Worm (Caenorhabditis elegans) whole organism, L4 larva: ENCODE measurements around the gene sra-9.
A peak's percentile ranks its signal among the peaks of the same experiment; 100 is the strongest.

Experiments
- F49E8.2 ChIP-seq: sonication (generic microtip); optimal IDR thresholded peaks from 2 replicates; lab custom pipeline; 2016; ENCODE audit warnings: missing compliant biosample characterization, mild to moderate bottlenecking, missing genetic modification characterization, borderline replicate concordance
- ama-1 ChIP-seq: fragments of 150-350 bp; optimal IDR thresholded peaks from 2 replicates; lab custom pipeline; 2014; ENCODE audit warnings: inconsistent platforms, mixed read lengths
- ces-1 ChIP-seq: fragments of 150-350 bp; sonication (generic microtip); optimal IDR thresholded peaks from 4 replicates; lab custom pipeline; 2014; ENCODE audit warnings: missing biosample characterization, missing genetic modification reagents, missing genetic modification characterization
- dpl-1 ChIP-seq: fragments of 150-350 bp; optimal IDR thresholded peaks from 2 replicates; lab custom pipeline; 2014; ENCODE audit warnings: missing biosample characterization, missing genetic modification reagents, missing genetic modification characterization
- lsy-2 ChIP-seq, 2 experiments: fragments of 150-350 bp in 1 of 2; sonication (generic microtip) in 1 of 2; optimal IDR thresholded peaks; 2 replicates each; lab custom pipeline; 2014 to 2017; ENCODE audit warnings: missing biosample characterization in 2 of 2, missing genetic modification characterization in 2 of 2
- mep-1 ChIP-seq: fragments of 150-350 bp; sonication (generic microtip); optimal IDR thresholded peaks from 3 replicates; lab custom pipeline; 2014; ENCODE audit warnings: missing biosample characterization, missing genetic modification characterization
- nhr-77 ChIP-seq: fragments of 150-350 bp; optimal IDR thresholded peaks from 2 replicates; lab custom pipeline; 2014; ENCODE audit warnings: missing biosample characterization, missing genetic modification characterization
- snpc-4 ChIP-seq: fragments of 150-350 bp; optimal IDR thresholded peaks from 2 replicates; lab custom pipeline; 2014; ENCODE audit warnings: missing biosample characterization, missing genetic modification characterization
- unc-62 ChIP-seq, 3 experiments: fragments of 150-350 bp in 1 of 3; sonication (generic microtip); optimal IDR thresholded peaks in 2 of 3; peaks in 1 of 3; 1 replicate in 1 of 3; 2 replicates in 2 of 3; lab custom pipeline; 2014 to 2017; ENCODE audit warnings: missing biosample characterization in 3 of 3, missing genetic modification characterization in 3 of 3, missing genetic modification reagents in 3 of 3, missing genotype in 1 of 3

- no peak for TF ChIP-seq unc-62 (GFP tag; optimal IDR thresholded peaks at IDR 0.05 in 1 of 2; lab: Kevin White, UChicago)
- no peak for TF ChIP-seq unc-62 (tag; optimal IDR thresholded peaks at IDR 0.05; lab: Kevin White, UChicago)
- no peak for TF ChIP-seq mep-1 (tag; lab: Kevin White, UChicago)
- peak in 1 of 2 experiments; percentile 2 for TF ChIP-seq lsy-2 (tag; optimal IDR thresholded peaks at IDR 0.05; lab: Kevin White, UChicago)
- TF ChIP-seq dpl-1 (GFP tag; lab: Kevin White, UChicago) = no peak
- TF ChIP-seq nhr-77 (tag; lab: Kevin White, UChicago) = no peak
- no peak for TF ChIP-seq ces-1 (GFP tag; lab: Kevin White, UChicago)
- no peak for TF ChIP-seq ama-1 (lab: Kevin White, UChicago)
- no peak for TF ChIP-seq F49E8.2 (tag; lab: Kevin White, UChicago)
- no peak for TF ChIP-seq snpc-4 (tag; lab: Kevin White, UChicago)
These were observed 27.8 kb downstream of the sra-9 start, which contains the start of gene F35H8.4 for ce11 chrII:9559929-9560328.
